Worm (Caenorhabditis elegans): ENCODE measurements around the gene ril-2.

The ril-2 gene

ce11 chrV:12556904-12557303 is 42.1 kb downstream of the ril-2 start:
- TF ChIP-seq fkh-8 (tag; optimal IDR thresholded peaks at IDR 0.05): no peak
- no peak for TF ChIP-seq Y116A8C.19 (tag; optimal IDR thresholded peaks at IDR 0.05; ENCODE audit: borderline replicate concordance)
- TF ChIP-seq ztf-11 (tag; optimal IDR thresholded peaks at IDR 0.05): no peak
- TF ChIP-seq ceh-8 (GFP tag; optimal IDR thresholded peaks at IDR 0.05): no peak
- no peak for TF ChIP-seq efl-1 (optimal IDR thresholded peaks at IDR 0.05)
- no peak for TF ChIP-seq efl-1 (GFP tag; optimal IDR thresholded peaks at IDR 0.05 in 1 of 2)
- peak; percentile 22 for TF ChIP-seq mep-1 (tag; optimal IDR thresholded peaks at IDR 0.05)
- TF ChIP-seq pax-3 (tag; optimal IDR thresholded peaks at IDR 0.05): peak; percentile 35
- TF ChIP-seq zip-4 (GFP tag; optimal IDR thresholded peaks at IDR 0.05): no peak
- no peak for TF ChIP-seq pqm-1 (tag; optimal IDR thresholded peaks at IDR 0.05)
- TF ChIP-seq ces-1 (GFP tag; optimal IDR thresholded peaks at IDR 0.05): no peak
- no peak for TF ChIP-seq ceh-63 (GFP tag; optimal IDR thresholded peaks at IDR 0.05)
- TF ChIP-seq nhr-28 (tag; optimal IDR thresholded peaks at IDR 0.05): no peak
- no peak for TF ChIP-seq sup-37 (GFP tag; optimal IDR thresholded peaks at IDR 0.05)
- no peak for TF ChIP-seq ets-5 (GFP tag; IDR thresholded peaks at IDR 0.05)
- no peak for TF ChIP-seq jun-1 (tag; optimal IDR thresholded peaks at IDR 0.05)
- no peak for TF ChIP-seq hpl-2 (GFP tag; optimal IDR thresholded peaks at IDR 0.05)
- peak; percentile 63 for TF ChIP-seq tbx-2 (tag; optimal IDR thresholded peaks at IDR 0.05)
- TF ChIP-seq hlh-17 (GFP tag; optimal IDR thresholded peaks at IDR 0.05; ENCODE audit: borderline replicate concordance): no peak
- no peak for TF ChIP-seq swsn-7 (tag; optimal IDR thresholded peaks at IDR 0.05)
- peak; percentile 52 for TF ChIP-seq lin-14 (GFP tag; optimal IDR thresholded peaks at IDR 0.05)
- no peak for TF ChIP-seq nhr-11 (tag; optimal IDR thresholded peaks at IDR 0.05)
- TF ChIP-seq blmp-1 (tag; optimal IDR thresholded peaks at IDR 0.05): peak; percentile 87
- no peak for TF ChIP-seq lsy-2 (tag; optimal IDR thresholded peaks at IDR 0.05)
- TF ChIP-seq lin-35 (GFP tag; optimal IDR thresholded peaks at IDR 0.05): no peak
- TF ChIP-seq fkh-10 (GFP tag; optimal IDR thresholded peaks at IDR 0.05): no peak
- TF ChIP-seq sox-4 (tag; optimal IDR thresholded peaks at IDR 0.05): no peak
- no peak for TF ChIP-seq hlh-4 (tag; optimal IDR thresholded peaks at IDR 0.05)
- no peak for TF ChIP-seq C04F5.9 (tag; optimal IDR thresholded peaks at IDR 0.05)
- no peak for TF ChIP-seq ceh-88 (GFP tag; IDR thresholded peaks at IDR 0.05)
- no peak for TF ChIP-seq F16B12.6 (tag; optimal IDR thresholded peaks at IDR 0.05)
- TF ChIP-seq lin-15B (tag; optimal IDR thresholded peaks at IDR 0.05): no peak
- no peak for TF ChIP-seq unc-62 (GFP tag; optimal IDR thresholded peaks at IDR 0.05)
- TF ChIP-seq nhr-47 (tag; optimal IDR thresholded peaks at IDR 0.05): peak; percentile 20
- TF ChIP-seq C16A3.4 (tag; optimal IDR thresholded peaks at IDR 0.05): no peak
- TF ChIP-seq ztf-4 (tag; optimal IDR thresholded peaks at IDR 0.05): no peak
- TF ChIP-seq snpc-4 (tag; optimal IDR thresholded peaks at IDR 0.05): no peak
- TF ChIP-seq C34B4.2 (tag; optimal IDR thresholded peaks at IDR 0.05): no peak
- no peak for TF ChIP-seq zag-1 (tag; optimal IDR thresholded peaks at IDR 0.05)
- TF ChIP-seq ceh-90 (tag; optimal IDR thresholded peaks at IDR 0.05): no peak
- peak; percentile 25; the same call in 1 of the 2 replicates for TF ChIP-seq grh-1 (GFP tag; IDR thresholded peaks at IDR 0.05)
- TF ChIP-seq irx-1 (tag; optimal IDR thresholded peaks at IDR 0.05): no peak
- TF ChIP-seq nhr-12 (tag; optimal IDR thresholded peaks at IDR 0.05): no peak
- no peak for TF ChIP-seq mef-2 (tag; optimal IDR thresholded peaks at IDR 0.05)
- no peak for TF ChIP-seq egl-13 (tag; optimal IDR thresholded peaks at IDR 0.05)
- TF ChIP-seq nhr-77 (tag; optimal IDR thresholded peaks at IDR 0.05): no peak
- TF ChIP-seq nhr-90 (tag; optimal IDR thresholded peaks at IDR 0.05; ENCODE audit: poor library complexity): peak; percentile 55
- no peak for TF ChIP-seq egl-27 (tag; optimal IDR thresholded peaks at IDR 0.05)
- no peak for TF ChIP-seq tlp-1 (tag; optimal IDR thresholded peaks at IDR 0.05)
- TF ChIP-seq mdl-1 (tag; optimal IDR thresholded peaks at IDR 0.05): peak in 1 of 2 experiments; percentile 23
- no peak for TF ChIP-seq nhr-84 (tag; optimal IDR thresholded peaks at IDR 0.05)
- no peak for TF ChIP-seq xbp-1 (tag; optimal IDR thresholded peaks at IDR 0.05)
- TF ChIP-seq nhr-85 (tag): peak; percentile 92
- no peak for TF ChIP-seq fkh-4 (tag; optimal IDR thresholded peaks at IDR 0.05; ENCODE audit: borderline replicate concordance)
- no peak for TF ChIP-seq skn-1 (tag; optimal IDR thresholded peaks at IDR 0.05)

All from whole organism, L1 larva.